Fruit fly (Drosophila melanogaster) Kc167 (cell line): ENCODE data around the gene CG4995.

Experiments used
- Sin3A ChIP-seq: fragments of >200 bp; optimal IDR thresholded peaks from 2 replicates; lab custom pipeline; 2018; ENCODE audit warnings: missing external identifiers
- h ChIP-seq: fragments of >200 bp; optimal IDR thresholded peaks from 3 replicates; lab custom pipeline; 2018; ENCODE audit warnings: missing external identifiers
- insv ChIP-seq: fragments of >200 bp; optimal IDR thresholded peaks from 3 replicates; lab custom pipeline; 2018; ENCODE audit warnings: missing external identifiers
- psq ChIP-seq: fragments of >200 bp; optimal IDR thresholded peaks from 2 replicates; lab custom pipeline; 2017; ENCODE audit warnings: missing external identifiers
- ttk ChIP-seq: sonication (Bioruptor generic); optimal IDR thresholded peaks from 2 replicates; lab custom pipeline; 2017; ENCODE audit warnings: missing external identifiers

DNA sequence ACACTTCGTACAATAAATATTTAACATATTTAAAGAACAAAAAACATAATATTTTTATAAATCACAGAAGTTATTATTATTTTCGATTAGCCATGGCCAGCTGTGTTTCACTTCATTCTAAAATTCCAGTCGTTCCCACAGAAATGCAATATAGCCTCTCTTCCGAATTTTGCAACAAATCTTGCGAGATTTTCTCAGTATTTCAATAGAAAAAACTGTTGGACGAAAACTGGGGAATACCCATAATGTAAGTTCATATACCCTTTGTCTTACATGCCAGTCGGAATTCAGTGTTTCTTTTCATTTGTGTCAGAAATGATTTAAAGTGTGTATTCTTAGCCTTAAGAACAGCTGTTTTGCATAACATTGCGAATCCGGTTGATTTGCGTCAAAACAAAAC, 34.2 kb downstream of the CG4995 start, which contains the start of the genes CtsL4 and ClpP:
- TF ChIP-seq psq (lab: Kevin White, UChicago) (no peak), h (lab: Kevin White, UChicago) (no peak), Sin3A (no peak), insv (lab: Kevin White, UChicago) (no peak), ttk (lab: Kevin White, UChicago) (no peak)
